Worm (Caenorhabditis elegans): Measurements from ENCODE around the gene chil-7.

DNA sequence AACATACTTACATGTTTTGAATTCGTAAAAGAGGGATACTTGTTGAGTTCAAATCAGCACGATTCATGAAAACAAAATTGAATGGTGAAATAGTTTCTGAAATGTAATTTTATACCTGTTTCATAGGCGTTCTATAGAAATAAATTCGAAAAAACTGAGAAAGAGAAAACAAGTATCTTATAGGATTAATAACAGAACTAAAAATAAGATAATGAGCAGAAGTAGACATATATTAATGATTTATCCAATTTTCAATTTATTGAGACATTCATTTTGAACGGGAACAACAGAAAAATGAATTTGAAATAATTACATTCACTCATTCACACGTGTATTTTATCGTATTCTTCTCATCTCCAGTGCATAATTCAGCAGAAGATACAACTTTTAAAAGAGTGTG, 13.2 kb downstream of the chil-7 start, which contains the start of gene chil-6:
- TF ChIP-seq somi-1 (GFP tag; optimal IDR thresholded peaks at IDR 0.05), result no peak
- TF ChIP-seq nfyb-1 (GFP tag; IDR thresholded peaks at IDR 0.05), result no peak
- no peak for TF ChIP-seq F55B11.4 (tag; optimal IDR thresholded peaks at IDR 0.05; ENCODE audit: borderline replicate concordance, insufficient read depth)
- no peak for TF ChIP-seq madf-8 (GFP tag; conservative IDR thresholded peaks at IDR 0.05)
- no peak for TF ChIP-seq B0019.2 (GFP tag; conservative IDR thresholded peaks at IDR 0.05)
- no peak for TF ChIP-seq tbx-9 (tag; optimal IDR thresholded peaks at IDR 0.05; ENCODE audit: borderline replicate concordance)

Measured in whole organism, young adult.